Fruit fly (Drosophila melanogaster) whole organism, embryonic: ENCODE data around the gene Ilp1.

Source experiments
- CG1024 ChIP-seq: fragments of 200-800 bp; sonication (Bioruptor generic); IDR thresholded peaks from 2 replicates; pipeline ENCODE4 v1.3.6; 2022; ENCODE audit warnings: missing biosample characterization, missing genetic modification characterization
- CG10565 ChIP-seq: fragments of 200-800 bp; sonication (Bioruptor generic); optimal IDR thresholded peaks from 3 replicates; lab custom pipeline; 2016; ENCODE audit warnings: missing biosample characterization, mild to moderate bottlenecking, missing genetic modification characterization
- CG11456 ChIP-seq: fragments of 200-800 bp; sonication (Bioruptor generic); IDR thresholded peaks from 3 replicates; pipeline ENCODE4 v1.3.6; 2022; ENCODE audit warnings: missing biosample characterization, missing genetic modification characterization
- CG13624 ChIP-seq: fragments of 200-800 bp; sonication (Bioruptor generic); optimal IDR thresholded peaks from 2 replicates; lab custom pipeline; 2016; ENCODE audit warnings: missing biosample characterization, missing genetic modification characterization
- CG14014 ChIP-seq: fragments of 200-800 bp; sonication (Bioruptor generic); IDR thresholded peaks from 2 replicates; pipeline ENCODE4 v1.3.6; 2022; ENCODE audit warnings: missing biosample characterization, missing genetic modification characterization
- CG16813 ChIP-seq: fragments of 200-800 bp; sonication (Bioruptor generic); IDR thresholded peaks from 3 replicates; pipeline ENCODE4 v1.3.6; 2022; ENCODE audit warnings: missing biosample characterization, missing genetic modification characterization; ENCODE audit not compliant: partially characterized antibody
- CG16863 ChIP-seq: fragments of 200-800 bp; sonication (Bioruptor generic); optimal IDR thresholded peaks from 3 replicates; lab custom pipeline; 2016; ENCODE audit warnings: missing biosample characterization, missing genetic modification characterization
- CG30403 ChIP-seq: fragments of 200-800 bp; sonication (Bioruptor generic); optimal IDR thresholded peaks from 3 replicates; lab custom pipeline; 2016; ENCODE audit warnings: missing biosample characterization, missing genetic modification characterization
- CG31224 ChIP-seq: fragments of 200-800 bp; sonication (Bioruptor generic); IDR thresholded peaks from 2 replicates; pipeline ENCODE4 v1.3.6; 2022; ENCODE audit warnings: missing biosample characterization, missing genetic modification characterization
- CG31365 ChIP-seq: fragments of 200-800 bp; sonication (Bioruptor generic); optimal IDR thresholded peaks from 2 replicates; lab custom pipeline; 2018; ENCODE audit warnings: missing biosample characterization, mild to moderate bottlenecking, missing genetic modification characterization
- CG32772 ChIP-seq: fragments of 200-800 bp; sonication (Bioruptor generic); IDR thresholded peaks from 2 replicates; pipeline ENCODE4 v1.3.6; 2022; ENCODE audit warnings: missing biosample characterization, missing genetic modification characterization
- CG34376 ChIP-seq: fragments of 200-800 bp; sonication (Bioruptor generic); optimal IDR thresholded peaks from 2 replicates; lab custom pipeline; 2018; ENCODE audit warnings: missing biosample characterization, mild to moderate bottlenecking, missing genetic modification characterization
- CG7271 ChIP-seq: fragments of 200-800 bp; sonication (Bioruptor generic); optimal IDR thresholded peaks from 2 replicates; lab custom pipeline; 2018; ENCODE audit warnings: missing biosample characterization, mild to moderate bottlenecking, missing genetic modification characterization, moderate library complexity
- CG7786 ChIP-seq: fragments of 200-800 bp; sonication (Bioruptor generic); optimal IDR thresholded peaks from 2 replicates; lab custom pipeline; 2016; ENCODE audit warnings: missing biosample characterization, missing genetic modification characterization
- Chrac-16 ChIP-seq: fragments of 200-800 bp; sonication (Bioruptor generic); optimal IDR thresholded peaks from 3 replicates; lab custom pipeline; 2016; ENCODE audit warnings: missing biosample characterization, missing genetic modification characterization
- Dbx ChIP-seq: fragments of 200-800 bp; sonication (Bioruptor generic); IDR thresholded peaks from 3 replicates; pipeline ENCODE4 v1.3.6; 2022; ENCODE audit warnings: missing biosample characterization, missing genetic modification characterization
- Dp ChIP-seq: fragments of 200-800 bp; sonication (Bioruptor generic); optimal IDR thresholded peaks from 2 replicates; lab custom pipeline; 2018; ENCODE audit warnings: missing biosample characterization, mild to moderate bottlenecking, missing genetic modification characterization, moderate library complexity
- Ets97D ChIP-seq: fragments of 200-800 bp; sonication (Bioruptor generic); optimal IDR thresholded peaks from 3 replicates; lab custom pipeline; 2016; ENCODE audit warnings: missing biosample characterization, missing genetic modification characterization
- HLH3B ChIP-seq: fragments of 200-800 bp; sonication (Bioruptor generic); IDR thresholded peaks from 2 replicates; pipeline ENCODE4 v1.3.6; 2022; ENCODE audit warnings: missing biosample characterization, missing genetic modification characterization
- Hey ChIP-seq: fragments of 200-800 bp; sonication (Bioruptor generic); optimal IDR thresholded peaks from 3 replicates; lab custom pipeline; 2018; ENCODE audit warnings: missing biosample characterization, mild to moderate bottlenecking, missing genetic modification characterization
- Hr78 ChIP-seq, 2 experiments: fragments of 200-800 bp in 1 of 2; fragments of >200 bp in 1 of 2; sonication (Bioruptor generic) in 1 of 2; optimal IDR thresholded peaks; 2 replicates each; lab custom pipeline; 2017 to 2019; ENCODE audit warnings: missing biosample characterization in 2 of 2, missing genetic modification characterization in 2 of 2, mild to moderate bottlenecking in 1 of 2, moderate library complexity in 1 of 2
- Lpt ChIP-seq: fragments of >200 bp; optimal IDR thresholded peaks from 2 replicates; lab custom pipeline; 2018; ENCODE audit warnings: missing biosample characterization, missing genetic modification characterization
- Nf-YA ChIP-seq: fragments of 200-800 bp; sonication (Bioruptor generic); IDR thresholded peaks from 2 replicates; pipeline ENCODE4 v1.3.6; 2022; ENCODE audit warnings: missing biosample characterization, missing genetic modification characterization
- Optix ChIP-seq: fragments of 200-800 bp; sonication (Bioruptor generic); IDR thresholded peaks from 3 replicates; pipeline ENCODE4 v1.3.6; 2022; ENCODE audit warnings: missing biosample characterization, missing genetic modification characterization
- Rfx ChIP-seq: fragments of 200-800 bp; sonication (Bioruptor generic); IDR thresholded peaks from 2 replicates; pipeline ENCODE4 v1.3.6; 2022; ENCODE audit warnings: missing biosample characterization, missing genetic modification characterization
- Sin3A ChIP-seq: fragments of >200 bp; optimal IDR thresholded peaks from 2 replicates; lab custom pipeline; 2018
- Ssrp ChIP-seq: fragments of 200-800 bp; sonication (Bioruptor generic); optimal IDR thresholded peaks from 2 replicates; lab custom pipeline; 2018; ENCODE audit warnings: missing biosample characterization, mild to moderate bottlenecking, missing genetic modification characterization, moderate library complexity
- ac ChIP-seq: fragments of 200-800 bp; sonication (Bioruptor generic); optimal IDR thresholded peaks from 3 replicates; lab custom pipeline; 2017; ENCODE audit warnings: missing biosample characterization, mild to moderate bottlenecking, missing genetic modification characterization
- caup ChIP-seq: fragments of 200-800 bp; sonication (Bioruptor generic); optimal IDR thresholded peaks from 3 replicates; lab custom pipeline; 2017; ENCODE audit warnings: missing biosample characterization, mild to moderate bottlenecking, missing genetic modification characterization, moderate library complexity; ENCODE audit not compliant: severe bottlenecking
- crc ChIP-seq: fragments of 200-800 bp; sonication (Bioruptor generic); optimal IDR thresholded peaks from 2 replicates; lab custom pipeline; 2016; ENCODE audit warnings: missing biosample characterization, missing genetic modification characterization
- fd64A ChIP-seq: fragments of 200-800 bp; sonication (Bioruptor generic); optimal IDR thresholded peaks from 3 replicates; lab custom pipeline; 2018; ENCODE audit warnings: missing biosample characterization, mild to moderate bottlenecking, missing genetic modification characterization
- gem ChIP-seq: fragments of 200-800 bp; sonication (Bioruptor generic); optimal IDR thresholded peaks from 2 replicates; lab custom pipeline; 2019; ENCODE audit warnings: missing biosample characterization, mild to moderate bottlenecking, missing genetic modification characterization, moderate library complexity
- gsb-n ChIP-seq: fragments of 200-800 bp; sonication (Bioruptor generic); optimal IDR thresholded peaks from 3 replicates; lab custom pipeline; 2018; ENCODE audit warnings: missing biosample characterization, mild to moderate bottlenecking, missing genetic modification characterization
- gt ChIP-seq: fragments of 200-800 bp; sonication (Bioruptor generic); IDR thresholded peaks from 2 replicates; pipeline ENCODE4 v1.3.6; 2022; ENCODE audit warnings: missing biosample characterization, missing genetic modification characterization
- ham ChIP-seq: fragments of 200-800 bp; sonication (Bioruptor generic); IDR thresholded peaks from 2 replicates; pipeline ENCODE4 v1.3.6; 2022; ENCODE audit warnings: missing biosample characterization, missing genetic modification characterization
- inv ChIP-seq: fragments of 200-800 bp; sonication (Bioruptor generic); IDR thresholded peaks from 2 replicates; pipeline ENCODE4 v1.3.6; 2022; ENCODE audit warnings: missing biosample characterization, missing genetic modification characterization; ENCODE audit not compliant: partially characterized antibody
- jigr1 ChIP-seq: fragments of 200-800 bp; sonication (Bioruptor generic); IDR thresholded peaks from 3 replicates; pipeline ENCODE4 v1.3.6; 2022; ENCODE audit warnings: missing biosample characterization, missing genetic modification characterization
- lbe ChIP-seq: fragments of 200-800 bp; sonication (Bioruptor generic); optimal IDR thresholded peaks from 2 replicates; lab custom pipeline; 2016; ENCODE audit warnings: missing biosample characterization, mild to moderate bottlenecking, missing genetic modification characterization
- lola ChIP-seq, 3 experiments: fragments of >200 bp in 2 of 3; fragments of 200-800 bp in 1 of 3; sonication (Bioruptor generic) in 1 of 3; optimal IDR thresholded peaks; 2 replicates each; lab custom pipeline; 2017 to 2019; ENCODE audit warnings: missing biosample characterization in 3 of 3, missing genetic modification characterization in 3 of 3, mild to moderate bottlenecking in 1 of 3, moderate library complexity in 1 of 3
- lov ChIP-seq, 2 experiments: fragments of 200-800 bp in 1 of 2; fragments of >200 bp in 1 of 2; sonication (Bioruptor generic) in 1 of 2; IDR thresholded peaks in 1 of 2; optimal IDR thresholded peaks in 1 of 2; 2 replicates in 1 of 2; 3 replicates in 1 of 2; pipeline versions ENCODE4 v1.3.6 to Lab custom; 2017 to 2022; ENCODE audit warnings: missing biosample characterization in 1 of 2, missing genetic modification characterization in 1 of 2
- onecut ChIP-seq: fragments of 200-800 bp; sonication (Bioruptor generic); IDR thresholded peaks from 2 replicates; pipeline ENCODE4 v1.3.6; 2022; ENCODE audit warnings: missing biosample characterization, missing genetic modification characterization
- peb ChIP-seq: fragments of 200-800 bp; sonication (Bioruptor generic); IDR thresholded peaks from 2 replicates; pipeline ENCODE4 v1.3.6; 2022; ENCODE audit warnings: missing biosample characterization, missing genetic modification characterization
- pros ChIP-seq: fragments of 200-800 bp; sonication (Bioruptor generic); optimal IDR thresholded peaks from 3 replicates; lab custom pipeline; 2019; ENCODE audit warnings: missing biosample characterization, mild to moderate bottlenecking, missing genetic modification characterization, moderate library complexity
- seq ChIP-seq: fragments of 200-800 bp; sonication (Bioruptor generic); IDR thresholded peaks from 2 replicates; pipeline ENCODE4 v1.3.6; 2022; ENCODE audit warnings: missing biosample characterization, missing genetic modification characterization
- slbo ChIP-seq: fragments of 200-800 bp; sonication (Bioruptor generic); IDR thresholded peaks from 2 replicates; pipeline ENCODE4 v1.3.6; 2022; ENCODE audit warnings: missing biosample characterization, missing genetic modification characterization
- sob ChIP-seq: fragments of 200-800 bp; sonication (Bioruptor generic); IDR thresholded peaks from 2 replicates; pipeline ENCODE4 v1.3.6; 2022; ENCODE audit warnings: missing biosample characterization, missing genetic modification characterization
- sr ChIP-seq: fragments of 200-800 bp; sonication (Bioruptor generic); IDR thresholded peaks from 3 replicates; pipeline ENCODE4 v1.3.6; 2022; ENCODE audit warnings: missing biosample characterization, missing genetic modification characterization
- tap ChIP-seq: fragments of 200-800 bp; optimal IDR thresholded peaks from 3 replicates; lab custom pipeline; 2019; ENCODE audit warnings: missing biosample characterization, mild to moderate bottlenecking, missing genetic modification characterization, moderate library complexity
- tgo ChIP-seq: fragments of 200-800 bp; sonication (Bioruptor generic); IDR thresholded peaks from 3 replicates; pipeline ENCODE4 v1.3.6; 2022; ENCODE audit warnings: missing biosample characterization, missing genetic modification characterization
- tin ChIP-seq: fragments of 200-800 bp; sonication (Bioruptor generic); optimal IDR thresholded peaks from 3 replicates; lab custom pipeline; 2016; ENCODE audit warnings: missing biosample characterization, missing genetic modification characterization
- twi ChIP-seq: fragments of 200-800 bp; optimal IDR thresholded peaks from 2 replicates; lab custom pipeline; 2019; ENCODE audit warnings: missing biosample characterization, mild to moderate bottlenecking, missing genetic modification characterization, moderate library complexity
- zfh2 ChIP-seq: fragments of 200-800 bp; sonication (Bioruptor generic); optimal IDR thresholded peaks from 2 replicates; lab custom pipeline; 2016; ENCODE audit warnings: missing biosample characterization, missing genetic modification characterization

The Ilp1 gene

DNA sequence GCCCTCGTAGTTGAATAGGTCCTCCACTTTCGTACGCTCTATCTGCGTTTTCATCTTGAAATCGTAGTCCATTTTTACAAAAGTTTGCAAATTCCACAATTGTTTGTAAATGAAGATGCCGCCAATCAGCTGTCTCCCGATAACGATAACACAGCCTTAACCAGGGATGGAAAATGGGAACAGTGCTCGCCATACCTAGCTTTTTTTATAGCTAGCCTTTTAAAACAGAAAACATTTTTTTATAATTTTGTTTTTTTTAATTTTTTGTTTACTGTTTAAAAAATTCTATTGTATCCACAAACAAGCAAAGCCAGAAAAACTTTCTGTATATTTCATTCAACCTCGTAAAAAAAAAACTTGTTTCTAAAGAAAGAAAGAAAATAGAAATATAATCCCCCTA lies 40.3 kb downstream of the Ilp1 start, which contains the start of gene Cdk8 (continued):
- TF ChIP-seq tin (GFP tag; lab: Kevin White, UChicago), result peak; percentile 21
- no peak for TF ChIP-seq gem (tag; lab: Kevin White, UChicago)
- TF ChIP-seq Hr78 (GFP tag; optimal IDR thresholded peaks at IDR 0.05; lab: Kevin White, UChicago), result no peak
- no peak; the same call in 2 of the 3 replicates for TF ChIP-seq jigr1 (GFP tag; lab: Robert Waterston, UW)
- TF ChIP-seq seq, result no peak
- no peak for TF ChIP-seq ac
- no peak for TF ChIP-seq Ets97D (GFP tag; lab: Kevin White, UChicago)
- no peak for TF ChIP-seq CG16813 (GFP tag; lab: Robert Waterston, UW)
- no peak for TF ChIP-seq CG31224 (GFP tag; lab: Robert Waterston, UW)
- TF ChIP-seq peb (GFP tag; lab: Robert Waterston, UW), result no peak
- TF ChIP-seq CG13624 (GFP tag; lab: Kevin White, UChicago), result peak; percentile 29
- TF ChIP-seq Rfx (GFP tag; lab: Robert Waterston, UW), result peak; percentile 53
- no peak for TF ChIP-seq CG16863
- TF ChIP-seq CG10565 (GFP tag; lab: Kevin White, UChicago), result no peak
- no peak for TF ChIP-seq CG34376 (GFP tag; lab: Kevin White, UChicago)
- TF ChIP-seq inv (GFP tag; lab: Robert Waterston, UW), result no peak
- peak; percentile 39; the same call in 1 of the 3 replicates for TF ChIP-seq Dbx (GFP tag; lab: Robert Waterston, UW)
- no peak for TF ChIP-seq pros (GFP tag; lab: Kevin White, UChicago)
- no peak for TF ChIP-seq CG1024 (GFP tag; lab: Robert Waterston, UW)
- TF ChIP-seq CG11456 (GFP tag; lab: Robert Waterston, UW), result no peak
- peak; percentile 8 for TF ChIP-seq Ssrp
- no peak for TF ChIP-seq CG31365 (tag; lab: Kevin White, UChicago)
- TF ChIP-seq HLH3B (GFP tag; lab: Robert Waterston, UW), result no peak
- TF ChIP-seq CG7271 (tag; lab: Kevin White, UChicago), result no peak
- peak; percentile 77 for TF ChIP-seq slbo (GFP tag; lab: Robert Waterston, UW)
- peak; percentile 63 for TF ChIP-seq Dp (GFP tag; lab: Kevin White, UChicago)
- no peak for TF ChIP-seq sob (GFP tag; lab: Robert Waterston, UW)
- TF ChIP-seq ham, result no peak
- TF ChIP-seq crc (GFP tag; lab: Kevin White, UChicago), result no peak
- TF ChIP-seq fd64A (GFP tag; lab: Kevin White, UChicago), result no peak
- no peak for TF ChIP-seq Lpt (GFP tag; lab: Kevin White, UChicago)
- peak; percentile 22; the same call in 1 of the 3 replicates for TF ChIP-seq tgo (GFP tag; lab: Robert Waterston, UW)
- TF ChIP-seq gsb-n (tag; lab: Kevin White, UChicago), result no peak
- no peak for TF ChIP-seq Sin3A (lab: Kevin White, UChicago)
- TF ChIP-seq lola (GFP tag; optimal IDR thresholded peaks at IDR 0.05; lab: Kevin White, UChicago), result no peak
- TF ChIP-seq lov (optimal IDR thresholded peaks at IDR 0.05; lab: Kevin White, UChicago), result no peak
- TF ChIP-seq lov (GFP tag; IDR thresholded peaks at IDR 0.05; lab: Robert Waterston, UW), result no peak
- no peak for TF ChIP-seq lbe (GFP tag; lab: Kevin White, UChicago)
- no peak for TF ChIP-seq onecut (GFP tag; lab: Robert Waterston, UW)
- no peak for TF ChIP-seq gt
- TF ChIP-seq Nf-YA (GFP tag; lab: Robert Waterston, UW), result no peak
- TF ChIP-seq tap, result peak; percentile 12
- peak; percentile 14 for TF ChIP-seq zfh2 (GFP tag; lab: Kevin White, UChicago)
- peak; percentile 13 for TF ChIP-seq Chrac-16 (GFP tag; lab: Kevin White, UChicago)
- TF ChIP-seq CG14014 (GFP tag; lab: Robert Waterston, UW), result no peak
- no peak for TF ChIP-seq CG7786 (GFP tag; lab: Kevin White, UChicago)
- peak; percentile 56 for TF ChIP-seq CG30403
- no peak for TF ChIP-seq sr (GFP tag; lab: Robert Waterston, UW)
- no peak for TF ChIP-seq Hey (tag; lab: Kevin White, UChicago)
- TF ChIP-seq CG32772 (GFP tag; lab: Robert Waterston, UW), result no peak
- TF ChIP-seq twi (tag; lab: Kevin White, UChicago), result no peak
- TF ChIP-seq Optix (GFP tag; lab: Robert Waterston, UW), result no peak
- no peak for TF ChIP-seq caup (GFP tag; lab: Kevin White, UChicago)
